Fruit fly (Drosophila melanogaster): ENCODE results near the gene sty.

Gene sty

dm6 chr3L:3438473-3438872 lies 13.7 kb upstream of the sty start (continued):
- no peak for TF ChIP-seq luna (GFP tag; optimal IDR thresholded peaks at IDR 0.05)
- no peak for TF ChIP-seq Hey (tag; optimal IDR thresholded peaks at IDR 0.05)
- TF ChIP-seq HmgD (GFP tag; optimal IDR thresholded peaks at IDR 0.05): no peak
- no peak for TF ChIP-seq Scr (GFP tag; IDR thresholded peaks at IDR 0.05; ENCODE audit: partially characterized antibody)
- TF ChIP-seq CG4854 (GFP tag; optimal IDR thresholded peaks at IDR 0.05): peak; percentile 41
- peak; percentile 63 for TF ChIP-seq fd96Cb (tag; optimal IDR thresholded peaks at IDR 0.05)
- no peak for TF ChIP-seq CG4360 (GFP tag; IDR thresholded peaks at IDR 0.05)
- 0 out of 2 replicates have a peak, but pooled peaks have one; percentile 14 for TF ChIP-seq ap (GFP tag; IDR thresholded peaks at IDR 0.05)
- peak; percentile 34; the same call in 1 of the 2 replicates for TF ChIP-seq E2f2 (GFP tag; IDR thresholded peaks at IDR 0.05)
- TF ChIP-seq CG7839 (tag; optimal IDR thresholded peaks at IDR 0.05): peak; percentile 75
- TF ChIP-seq pum (GFP tag; optimal IDR thresholded peaks at IDR 0.05): peak; percentile 55
- TF ChIP-seq CG17912 (GFP tag; optimal IDR thresholded peaks at IDR 0.05): no peak
- TF ChIP-seq HLHmδ (GFP tag; optimal IDR thresholded peaks at IDR 0.05): no peak
- TF ChIP-seq sd (tag; optimal IDR thresholded peaks at IDR 0.05): no peak
- TF ChIP-seq CG4424 (GFP tag; optimal IDR thresholded peaks at IDR 0.05): peak; percentile 74
- no peak for TF ChIP-seq gt (GFP tag; IDR thresholded peaks at IDR 0.05)
- peak; percentile 56 for TF ChIP-seq CG2120 (GFP tag; optimal IDR thresholded peaks at IDR 0.05)
- peak; percentile 49 for TF ChIP-seq cwo (GFP tag; optimal IDR thresholded peaks at IDR 0.05)
- TF ChIP-seq Atf6 (GFP tag; IDR thresholded peaks at IDR 0.05): peak; percentile 27; the same call in 1 of the 2 replicates
- TF ChIP-seq Hr78 (GFP tag; optimal IDR thresholded peaks at IDR 0.05): peak in 1 of 2 experiments; percentile 26
- peak; percentile 48; the same call in 1 of the 2 replicates for TF ChIP-seq chm (GFP tag; IDR thresholded peaks at IDR 0.05)
- no peak for TF ChIP-seq aop (GFP tag; IDR thresholded peaks at IDR 0.05)
- TF ChIP-seq slbo (GFP tag; IDR thresholded peaks at IDR 0.05): peak; percentile 51
- peak; percentile 62 for TF ChIP-seq E2f1 (GFP tag; IDR thresholded peaks at IDR 0.05)
- peak; percentile 72 for TF ChIP-seq CG30403 (GFP tag; optimal IDR thresholded peaks at IDR 0.05)
- no peak for TF ChIP-seq CG7372 (GFP tag; IDR thresholded peaks at IDR 0.05)
- TF ChIP-seq Hsf (GFP tag; optimal IDR thresholded peaks at IDR 0.05): peak; percentile 66
- peak; percentile 39 for TF ChIP-seq scrt (GFP tag; optimal IDR thresholded peaks at IDR 0.05)
- peak; percentile 58 for TF ChIP-seq CG10462 (GFP tag; optimal IDR thresholded peaks at IDR 0.05)
- peak; percentile 44 for TF ChIP-seq HHEX (GFP tag; optimal IDR thresholded peaks at IDR 0.05)
- peak; percentile 5 for TF ChIP-seq Lhr (GFP tag; optimal IDR thresholded peaks at IDR 0.05)
- TF ChIP-seq ssp (GFP tag; IDR thresholded peaks at IDR 0.05): 0 out of 2 replicates have a peak, but pooled peaks have one; percentile 35
- TF ChIP-seq jumu (GFP tag; optimal IDR thresholded peaks at IDR 0.05): peak; percentile 45
- peak; percentile 37 for TF ChIP-seq CG10147 (GFP tag; optimal IDR thresholded peaks at IDR 0.05)
- TF ChIP-seq Rfx (GFP tag; IDR thresholded peaks at IDR 0.05): peak; percentile 40; the same call in 1 of the 2 replicates
- TF ChIP-seq sima (GFP tag; optimal IDR thresholded peaks at IDR 0.05): no peak
- TF ChIP-seq br (optimal IDR thresholded peaks at IDR 0.05): no peak
- TF ChIP-seq CG12219 (GFP tag; optimal IDR thresholded peaks at IDR 0.05): peak; percentile 34
- TF ChIP-seq fd3F (GFP tag; optimal IDR thresholded peaks at IDR 0.05): peak; percentile 19
- peak; percentile 77 for TF ChIP-seq CG14710 (tag; optimal IDR thresholded peaks at IDR 0.05)
- TF ChIP-seq CG6854 (GFP tag; optimal IDR thresholded peaks at IDR 0.05): no peak
- TF ChIP-seq CG31441 (GFP tag; IDR thresholded peaks at IDR 0.05): peak; percentile 81
- peak; percentile 63 for TF ChIP-seq CG15269 (tag; optimal IDR thresholded peaks at IDR 0.05)
- peak; percentile 70 for TF ChIP-seq CG4820 (GFP tag; optimal IDR thresholded peaks at IDR 0.05)
- no peak for TF ChIP-seq inv (GFP tag; IDR thresholded peaks at IDR 0.05; ENCODE audit: partially characterized antibody)
- peak; percentile 40 for TF ChIP-seq Meics (GFP tag; optimal IDR thresholded peaks at IDR 0.05)
- peak; percentile 44 for TF ChIP-seq CG10654 (GFP tag; optimal IDR thresholded peaks at IDR 0.05)
- no peak for TF ChIP-seq Rx (GFP tag; IDR thresholded peaks at IDR 0.05)
- TF ChIP-seq CG8924 (tag; optimal IDR thresholded peaks at IDR 0.05): peak; percentile 84
- peak; percentile 40 for TF ChIP-seq CG1233 (GFP tag; optimal IDR thresholded peaks at IDR 0.05)
- peak; percentile 38 for TF ChIP-seq Dek (tag; optimal IDR thresholded peaks at IDR 0.05)
